Fruit fly (Drosophila melanogaster): Measurements from ENCODE around the gene CG10510.

DNA sequence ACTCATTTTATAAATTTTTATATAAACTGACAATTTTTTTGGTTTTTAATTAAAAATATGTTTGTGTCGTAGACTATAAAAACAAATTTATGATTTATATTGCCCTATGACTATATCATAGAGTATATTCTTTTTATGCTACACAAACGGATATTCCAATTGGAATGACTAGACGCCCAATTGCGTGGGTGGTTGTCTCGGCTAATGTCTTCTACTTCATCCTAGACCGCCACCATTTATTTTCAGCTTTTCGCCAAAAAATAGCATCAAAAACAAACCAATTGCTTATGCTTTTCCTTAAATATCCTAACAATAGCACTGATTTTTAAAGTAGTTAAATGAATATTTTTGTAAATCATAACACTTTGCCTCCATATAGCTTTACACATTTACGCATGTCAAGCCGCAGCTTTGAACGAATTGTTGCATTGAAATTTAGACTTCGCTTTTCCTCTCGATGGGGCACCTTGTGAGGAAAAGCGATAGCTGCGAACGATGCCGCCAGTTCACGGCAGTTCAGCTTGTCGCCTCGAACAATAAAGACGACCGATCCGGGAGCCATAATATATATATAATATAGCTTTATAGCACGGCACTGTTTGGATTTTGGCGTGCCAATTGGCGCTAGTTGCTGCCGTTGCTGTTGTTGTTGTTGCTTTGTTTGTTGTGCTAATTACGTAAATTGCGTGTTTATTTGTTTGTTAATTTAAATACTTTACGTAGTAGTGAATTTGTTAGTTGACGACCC is 7.7 kb downstream of the CG10510 start:
- TF ChIP-seq psq (optimal IDR thresholded peaks at IDR 0.05) (no peak), CG8478 (optimal IDR thresholded peaks at IDR 0.05) (no peak), usp (GFP tag; optimal IDR thresholded peaks at IDR 0.05) (no peak)

All from whole organism.